Fruit fly (Drosophila melanogaster) S2 (cell line): Measurements from ENCODE around the gene CG43229.

Source experiments
- CG8478 ChIP-seq: fragments of >200 bp; optimal IDR thresholded peaks from 2 replicates; lab custom pipeline; 2018
- CTCF ChIP-seq, 2 experiments: fragments of >200 bp; optimal IDR thresholded peaks; 2 replicates each; lab custom pipeline; 2018

The CG43229 gene

DNA sequence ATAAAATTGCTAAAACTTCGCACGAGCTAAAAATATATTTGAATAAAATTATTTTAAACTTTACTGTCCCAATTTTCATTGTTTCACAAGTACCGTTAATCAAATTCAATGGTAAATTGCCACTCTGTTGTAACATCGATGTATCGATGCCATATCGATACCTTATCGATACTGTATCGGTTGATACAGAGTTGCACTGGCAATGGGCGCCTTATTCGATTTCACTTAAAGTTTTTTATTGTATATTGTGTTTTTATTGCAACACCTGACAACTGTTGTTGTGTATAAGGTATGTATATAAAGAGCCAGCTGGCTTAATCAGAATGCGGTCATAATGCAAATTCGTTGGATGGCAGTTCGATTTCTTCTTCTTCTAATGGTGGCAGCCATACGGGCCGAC, at the start of gene CG43229:
CG43229 (plus strand) TSS at position 246 of the 400 bp plus-strand sequence.
- TF ChIP-seq CG8478 (lab: Kevin White, UChicago) (no peak), CTCF (optimal IDR thresholded peaks at IDR 0.05; lab: Kevin White, UChicago) (no peak)

DNA sequence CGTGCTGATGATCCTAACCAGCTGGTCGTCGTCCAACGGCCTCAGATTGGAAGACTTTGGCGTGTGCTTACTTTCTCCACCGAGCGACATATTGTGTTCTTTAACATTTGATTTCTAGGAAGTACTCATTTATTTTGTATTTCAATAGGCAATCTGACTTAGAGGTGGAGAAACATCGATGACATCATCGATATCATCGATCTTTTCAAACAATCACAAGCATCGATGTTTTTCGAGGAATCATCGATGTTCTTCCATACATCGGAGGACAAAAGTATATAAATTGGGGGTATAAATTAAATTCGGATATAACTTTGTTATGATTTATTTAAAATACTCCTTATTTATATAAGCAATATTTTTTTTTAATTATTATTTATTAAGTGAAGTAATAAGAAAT, 48.0 kb upstream of the CG43229 start, which contains the start of gene Swt1:
Swt1 (minus strand) TSS at position 177 of the 400 bp plus-strand sequence.
- TF ChIP-seq CTCF (optimal IDR thresholded peaks at IDR 0.05; lab: Kevin White, UChicago), result no peak
- no peak for TF ChIP-seq CG8478 (lab: Kevin White, UChicago)

dm6 chrX:18091159-18091676, 47.1 kb upstream of the CG43229 start, which contains the start of gene scu:
Gene scu, plus strand, starts transcription at chrX:18091259.
- TF ChIP-seq CTCF (optimal IDR thresholded peaks at IDR 0.05; lab: Kevin White, UChicago) (no peak), CG8478 (lab: Kevin White, UChicago) (no peak)

dm6 chrX:18092126-18092525, 46.2 kb upstream of the CG43229 start:
- TF ChIP-seq CTCF (optimal IDR thresholded peaks at IDR 0.05; lab: Kevin White, UChicago) (no peak), CG8478 (lab: Kevin White, UChicago) (no peak)

DNA sequence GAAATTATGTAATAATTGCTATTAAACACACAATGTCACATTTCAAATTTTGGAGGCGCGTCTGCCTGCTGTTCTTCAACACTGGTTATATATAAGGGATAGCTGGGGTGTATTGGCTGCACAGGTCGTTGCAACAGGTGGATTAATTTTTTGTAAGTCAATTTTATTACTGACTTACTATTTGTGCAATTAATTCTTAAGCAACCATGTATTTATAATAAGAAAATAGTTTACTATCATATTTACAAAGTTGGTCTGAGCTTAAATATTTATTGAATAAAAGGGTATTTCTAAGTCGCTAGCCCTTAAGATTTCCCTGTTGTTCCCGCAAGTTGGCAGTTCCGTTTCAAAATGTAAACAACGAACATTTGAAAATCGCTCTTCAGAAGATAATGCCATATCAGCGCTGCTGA, 45.5 kb upstream of the CG43229 start, which contains the start of gene RhoGAP16F:
RhoGAP16F (plus strand) TSS at position 336 of the 413 bp plus-strand sequence.
- no peak for TF ChIP-seq CTCF (optimal IDR thresholded peaks at IDR 0.05; lab: Kevin White, UChicago)
- TF ChIP-seq CG8478 (lab: Kevin White, UChicago), result no peak

DNA sequence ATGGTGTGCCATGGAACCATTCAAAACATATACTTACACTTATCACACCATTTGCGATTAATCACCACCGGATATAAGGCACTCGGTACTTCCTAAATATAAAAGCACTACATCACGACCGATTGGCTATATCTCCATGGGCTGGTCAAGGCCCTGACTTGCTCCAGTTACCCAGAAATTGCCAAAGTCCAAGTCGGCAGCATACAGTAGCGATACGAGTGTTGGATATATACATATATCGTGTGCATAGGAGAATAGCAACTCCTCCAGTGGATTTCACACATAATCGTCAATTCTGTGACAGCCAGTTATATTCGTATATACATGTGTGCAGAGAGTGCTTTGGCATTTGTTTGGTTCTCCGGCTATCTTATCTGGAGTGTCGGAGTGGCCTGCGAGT, 44.2 kb upstream of the CG43229 start:
- TF ChIP-seq CG8478 (lab: Kevin White, UChicago) (no peak), CTCF (optimal IDR thresholded peaks at IDR 0.05; lab: Kevin White, UChicago) (no peak)

DNA sequence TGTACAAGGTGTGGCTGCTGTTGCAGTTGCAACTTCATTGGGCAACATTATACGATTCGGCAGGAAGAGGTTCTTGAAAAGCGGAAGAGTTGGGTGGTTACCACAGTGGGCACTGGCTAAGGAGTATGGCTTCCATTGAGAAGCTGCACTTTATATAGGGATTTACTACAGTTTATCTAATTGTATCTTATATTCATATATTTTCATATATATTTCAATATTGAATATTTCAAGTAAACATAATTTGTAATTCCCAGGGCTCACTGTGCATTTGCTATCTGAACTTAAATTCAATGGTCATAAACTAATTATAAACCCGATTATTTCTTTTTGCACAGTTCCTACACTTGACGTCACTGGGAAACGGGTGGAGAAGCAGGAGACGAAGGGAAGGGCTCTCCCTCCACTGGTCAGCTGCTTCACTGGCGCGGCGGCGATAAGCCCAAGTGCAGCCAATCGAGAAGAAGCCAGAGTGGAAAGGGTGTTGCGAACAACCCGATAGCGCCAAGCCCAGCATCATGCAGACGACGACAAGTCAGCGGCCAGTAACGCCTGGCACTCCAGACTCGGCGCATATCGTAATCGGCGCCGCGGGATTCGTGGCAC, 43.5 kb upstream of the CG43229 start:
- no peak for TF ChIP-seq CTCF (optimal IDR thresholded peaks at IDR 0.05; lab: Kevin White, UChicago)
- TF ChIP-seq CG8478 (lab: Kevin White, UChicago), result no peak

- TF ChIP-seq CG8478 (lab: Kevin White, UChicago) (no peak), CTCF (optimal IDR thresholded peaks at IDR 0.05; lab: Kevin White, UChicago) (no peak)
Observed at dm6 chrX:18100146-18100669, 38.1 kb upstream of the CG43229 start.

DNA sequence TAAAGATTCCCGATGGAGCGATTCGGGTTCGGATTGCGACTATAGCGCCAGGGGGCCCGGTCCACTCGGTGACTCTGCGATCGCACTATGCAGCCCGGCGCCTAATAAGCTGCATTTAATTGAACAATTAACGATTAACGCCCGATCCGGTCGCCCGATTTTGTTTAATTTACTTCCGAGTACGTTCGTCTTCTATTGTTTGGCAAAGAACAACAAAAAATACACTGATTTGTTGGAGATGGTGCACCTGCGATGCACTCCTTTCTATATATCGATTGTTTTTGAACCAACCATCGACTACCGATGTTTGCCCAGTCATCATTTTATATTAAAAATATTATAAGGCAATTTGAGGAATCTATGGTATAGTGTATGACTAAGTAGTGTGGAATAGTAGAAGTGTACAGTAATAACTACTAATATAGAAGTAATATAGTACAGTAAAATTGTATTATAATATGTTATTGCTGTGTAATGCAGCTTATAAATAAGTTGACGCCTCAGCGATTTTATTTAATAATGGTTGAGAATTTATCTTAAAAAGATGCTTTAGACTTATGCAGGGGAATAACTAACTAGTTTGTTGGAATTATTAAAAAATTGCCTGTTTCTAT, 37.1 kb upstream of the CG43229 start, which contains the start of gene Mvb12:
Mvb12 (minus strand) TSS at position 217 of the 614 bp plus-strand sequence.
- no peak for TF ChIP-seq CTCF (optimal IDR thresholded peaks at IDR 0.05; lab: Kevin White, UChicago)
- no peak for TF ChIP-seq CG8478 (lab: Kevin White, UChicago)

DNA sequence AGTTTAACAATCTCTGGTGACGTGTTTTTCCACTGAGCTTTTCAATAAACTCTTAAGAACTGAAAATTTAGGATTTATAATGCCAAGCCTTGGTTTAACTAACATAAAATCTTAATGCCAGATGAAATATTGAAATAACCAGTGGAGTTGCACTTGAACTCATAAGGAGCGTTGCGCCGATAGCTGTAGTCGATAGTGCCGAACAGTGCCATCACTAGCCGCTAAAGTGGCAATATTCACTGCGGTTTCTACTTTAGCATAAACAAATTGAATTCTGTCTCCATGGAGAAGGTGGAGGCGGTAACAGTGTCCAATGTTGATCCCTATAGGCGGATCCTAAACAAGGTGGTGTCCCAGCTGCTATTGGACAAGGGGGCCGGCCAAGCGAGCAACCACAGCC, 36.6 kb upstream of the CG43229 start, which contains the start of gene Taf8:
Taf8 (plus strand) TSS at position 193 of the 400 bp plus-strand sequence.
- no peak for TF ChIP-seq CTCF (optimal IDR thresholded peaks at IDR 0.05; lab: Kevin White, UChicago)
- no peak for TF ChIP-seq CG8478 (lab: Kevin White, UChicago)

- TF ChIP-seq CG8478 (lab: Kevin White, UChicago), result no peak
- no peak for TF ChIP-seq CTCF (optimal IDR thresholded peaks at IDR 0.05; lab: Kevin White, UChicago)
Observed at dm6 chrX:18103353-18103752, 35.0 kb upstream of the CG43229 start, which contains the start of gene CG7135. Gene CG7135, plus strand, starts transcription at chrX:18103653.

- TF ChIP-seq CG8478 (lab: Kevin White, UChicago) (no peak), CTCF (optimal IDR thresholded peaks at IDR 0.05; lab: Kevin White, UChicago) (no peak)
Observed at dm6 chrX:18106686-18107085, 31.7 kb upstream of the CG43229 start.

- TF ChIP-seq CTCF (optimal IDR thresholded peaks at IDR 0.05; lab: Kevin White, UChicago) (no peak), CG8478 (lab: Kevin White, UChicago) (no peak)
Observed at dm6 chrX:18108676-18109075, 29.7 kb upstream of the CG43229 start.

DNA sequence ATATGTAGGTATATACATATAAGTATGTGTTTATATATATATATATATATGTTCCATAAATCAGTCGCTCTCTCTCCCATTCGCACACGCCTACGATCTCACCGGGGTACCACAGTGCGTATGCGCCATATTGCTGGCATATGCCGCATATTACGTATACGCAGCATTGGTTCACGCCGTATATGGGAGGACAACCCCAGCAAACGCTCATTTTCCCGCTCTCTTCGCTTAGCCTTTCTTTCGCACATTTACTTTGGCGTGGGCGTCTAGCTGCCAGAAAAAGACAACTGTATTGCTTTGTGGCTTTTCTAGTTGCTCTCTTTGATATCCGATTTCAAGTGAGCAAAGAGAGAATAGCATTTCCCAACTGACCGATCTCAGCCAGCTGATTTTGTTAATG, 23.6 kb upstream of the CG43229 start:
- no peak for TF ChIP-seq CG8478 (lab: Kevin White, UChicago)
- no peak for TF ChIP-seq CTCF (optimal IDR thresholded peaks at IDR 0.05; lab: Kevin White, UChicago)
